Worm (Caenorhabditis elegans) whole organism, L4/young adult: ENCODE results near the gene srd-56.

Experiments used
- W03F9.2 ChIP-seq: fragments of 150-350 bp; optimal IDR thresholded peaks from 2 replicates; lab custom pipeline; 2014; ENCODE audit warnings: missing biosample characterization, missing genetic modification characterization
- dao-5 ChIP-seq: sonication (generic microtip); optimal IDR thresholded peaks from 2 replicates; lab custom pipeline; 2016; ENCODE audit warnings: missing genotype, missing genetic modification characterization, moderate library complexity, missing compliant biosample characterization
- him-1 ChIP-seq: sonication (generic microtip); optimal IDR thresholded peaks from 2 replicates; lab custom pipeline; 2016; ENCODE audit warnings: missing genotype, missing genetic modification reagents, missing genetic modification characterization, missing compliant biosample characterization

- TF ChIP-seq him-1 (tag; lab: Kevin White, UChicago) (no peak), W03F9.2 (tag; lab: Kevin White, UChicago) (no peak), dao-5 (tag; lab: Kevin White, UChicago) (no peak)
Observed at ce11 chrII:7154711-7155110, 48.3 kb downstream of the srd-56 start.
